In the genomic region with DNA sequence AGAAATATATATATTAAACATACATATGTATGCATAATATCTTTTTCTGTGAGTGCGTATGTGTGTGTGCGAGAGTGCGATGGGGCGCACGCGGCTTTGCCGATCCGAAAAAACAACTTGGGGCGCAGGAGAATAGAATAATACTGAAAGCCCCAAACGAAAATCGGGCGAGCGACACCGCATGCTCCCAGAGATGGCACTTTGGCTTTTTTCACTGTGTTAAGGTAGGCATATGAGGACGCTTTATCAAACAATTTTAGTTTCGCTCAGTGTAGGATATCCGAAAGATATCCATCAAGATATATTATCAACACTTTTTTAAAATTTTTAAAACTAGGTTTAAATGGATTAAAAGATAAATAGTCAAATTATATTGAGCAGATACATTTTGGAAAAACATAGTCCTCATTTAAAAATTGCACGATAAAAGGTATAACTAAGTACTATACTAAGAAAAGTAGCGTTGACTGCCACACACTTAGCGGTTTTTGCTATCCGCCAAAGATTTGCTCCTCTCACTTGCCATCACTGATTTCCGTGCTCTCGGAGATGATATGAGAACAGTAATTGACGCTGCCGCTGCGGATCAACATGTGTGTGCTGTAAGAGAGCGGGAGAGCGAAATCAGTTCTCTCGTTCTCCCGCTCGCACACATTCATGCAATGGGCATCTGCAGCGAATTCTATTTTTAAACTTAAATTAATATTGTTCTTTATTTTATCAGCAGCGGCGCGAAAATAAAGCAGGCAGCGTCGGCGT, we compare ENCODE assay signal across 1 fruit fly cellular context.
A peak's percentile ranks its signal among the peaks of the same experiment; 100 is the strongest.
TF ChIP-seq lines count a peak whose summit lies in the region.

No protein-coding gene starts in this region.

TF ChIP-seq in whole organism, embryonic, 481 proteins besides CTCF, POLR2A, EP300 and RAD21 (continued from another document and continues in another):
- TF ChIP-seq CG2889 (GFP tag; IDR thresholded peaks at IDR 0.05; lab: Robert Waterston, UW) (no peak), lov (optimal IDR thresholded peaks at IDR 0.05; lab: Kevin White, UChicago) (no peak), lov (GFP tag; IDR thresholded peaks at IDR 0.05; lab: Robert Waterston, UW) (no peak), gsb (GFP tag; IDR thresholded peaks at IDR 0.05; lab: Robert Waterston, UW) (no peak), CG13296 (GFP tag; optimal IDR thresholded peaks at IDR 0.05; lab: Kevin White, UChicago) (peak; percentile 45), Nf-YA (GFP tag; IDR thresholded peaks at IDR 0.05; lab: Robert Waterston, UW) (no peak), CG34224 (GFP tag; IDR thresholded peaks at IDR 0.05; lab: Robert Waterston, UW; ENCODE audit: partially characterized antibody) (no peak; the same call in 2 of the 3 replicates), lola (GFP tag; optimal IDR thresholded peaks at IDR 0.05; lab: Kevin White, UChicago) (peak in 1 of 3 experiments; percentile 74), Ptx1 (GFP tag; IDR thresholded peaks at IDR 0.05; lab: Robert Waterston, UW) (peak; percentile 61), CrebB (tag; optimal IDR thresholded peaks at IDR 0.05; lab: Kevin White, UChicago) (no peak), hb (GFP tag; IDR thresholded peaks at IDR 0.05; lab: Robert Waterston, UW; ENCODE audit: partially characterized antibody) (no peak), CG11456 (GFP tag; IDR thresholded peaks at IDR 0.05; lab: Robert Waterston, UW) (no peak), amos (GFP tag; IDR thresholded peaks at IDR 0.05; lab: Robert Waterston, UW; ENCODE audit: partially characterized antibody) (no peak; the same call in 1 of the 2 replicates), Atf6 (GFP tag; IDR thresholded peaks at IDR 0.05; lab: Robert Waterston, UW) (peak; percentile 69), Trl (optimal IDR thresholded peaks at IDR 0.05; lab: Kevin White, UChicago) (peak; percentile 86 to 94), Trl (GFP tag; optimal IDR thresholded peaks at IDR 0.05; lab: Kevin White, UChicago) (peak; percentile 37), ase (GFP tag; IDR thresholded peaks at IDR 0.05; lab: Robert Waterston, UW) (no peak), tx (GFP tag; optimal IDR thresholded peaks at IDR 0.05; lab: Kevin White, UChicago) (peak; percentile 19), crp (GFP tag; optimal IDR thresholded peaks at IDR 0.05; lab: Kevin White, UChicago) (peak in 1 of 2 experiments; percentile 17), fu2 (GFP tag; optimal IDR thresholded peaks at IDR 0.05; lab: Kevin White, UChicago) (peak; percentile 58), CG1602 (GFP tag; optimal IDR thresholded peaks at IDR 0.05; lab: Kevin White, UChicago) (peak; percentile 46), TFAM (GFP tag; optimal IDR thresholded peaks at IDR 0.05; lab: Kevin White, UChicago) (no peak), CG11085 (GFP tag; IDR thresholded peaks at IDR 0.05; lab: Robert Waterston, UW) (no peak), gfzf (GFP tag; optimal IDR thresholded peaks at IDR 0.05; lab: Kevin White, UChicago) (no peak), Hr3 (GFP tag; optimal IDR thresholded peaks at IDR 0.05; lab: Kevin White, UChicago) (peak; percentile 50), nmo (GFP tag; optimal IDR thresholded peaks at IDR 0.05; lab: Kevin White, UChicago) (peak; percentile 82), row (GFP tag; IDR thresholded peaks at IDR 0.05; lab: Robert Waterston, UW) (peak; percentile 95), sens-2 (GFP tag; IDR thresholded peaks at IDR 0.05; lab: Robert Waterston, UW) (no peak), CG11247 (GFP tag; IDR thresholded peaks at IDR 0.05; lab: Robert Waterston, UW) (peak; percentile 24; the same call in 1 of the 2 replicates), crc (GFP tag; optimal IDR thresholded peaks at IDR 0.05; lab: Kevin White, UChicago) (no peak), CG6765 (GFP tag; optimal IDR thresholded peaks at IDR 0.05; lab: Kevin White, UChicago) (peak; percentile 17), CG7786 (GFP tag; optimal IDR thresholded peaks at IDR 0.05; lab: Kevin White, UChicago) (peak; percentile 62), p53 (GFP tag; optimal IDR thresholded peaks at IDR 0.05; lab: Kevin White, UChicago) (peak; percentile 42), onecut (GFP tag; IDR thresholded peaks at IDR 0.05; lab: Robert Waterston, UW) (no peak), yki (optimal IDR thresholded peaks at IDR 0.05; lab: Kevin White, UChicago) (peak; percentile 21), hbn (GFP tag; IDR thresholded peaks at IDR 0.05; lab: Robert Waterston, UW; ENCODE audit: partially characterized antibody) (no peak), lmd (GFP tag; IDR thresholded peaks at IDR 0.05; lab: Robert Waterston, UW) (peak; percentile 69), Ada2b (GFP tag; IDR thresholded peaks at IDR 0.05; lab: Robert Waterston, UW) (no peak), CG8359 (GFP tag; optimal IDR thresholded peaks at IDR 0.05; lab: Kevin White, UChicago; ENCODE audit: borderline replicate concordance) (no peak), hkb (optimal IDR thresholded peaks at IDR 0.05; lab: Kevin White, UChicago) (no peak), hkb (GFP tag; IDR thresholded peaks at IDR 0.05; lab: Robert Waterston, UW) (0 out of 2 replicates have a peak, but pooled peaks have one; percentile 23), CG1647 (GFP tag; optimal IDR thresholded peaks at IDR 0.05; lab: Kevin White, UChicago) (peak; percentile 24), Ets97D (GFP tag; optimal IDR thresholded peaks at IDR 0.05; lab: Kevin White, UChicago) (peak; percentile 6), Sin3A (optimal IDR thresholded peaks at IDR 0.05; lab: Kevin White, UChicago) (no peak), bigmax (GFP tag; optimal IDR thresholded peaks at IDR 0.05; lab: Kevin White, UChicago) (no peak), chinmo (GFP tag; IDR thresholded peaks at IDR 0.05; lab: Robert Waterston, UW; ENCODE audit: partially characterized antibody) (peak; percentile 80; the same call in 1 of the 4 replicates), knrl (GFP tag; IDR thresholded peaks at IDR 0.05; lab: Robert Waterston, UW; ENCODE audit: partially characterized antibody) (no peak), CG11695 (GFP tag; IDR thresholded peaks at IDR 0.05; lab: Robert Waterston, UW) (peak; percentile 41; the same call in 1 of the 3 replicates), eyg (GFP tag; optimal IDR thresholded peaks at IDR 0.05; lab: Kevin White, UChicago) (no peak), HLH54F (GFP tag; optimal IDR thresholded peaks at IDR 0.05; lab: Kevin White, UChicago) (peak; percentile 57), YL-1 (GFP tag; optimal IDR thresholded peaks at IDR 0.05; lab: Kevin White, UChicago) (no peak), CG15073 (GFP tag; optimal IDR thresholded peaks at IDR 0.05; lab: Kevin White, UChicago) (no peak), lilli (GFP tag; optimal IDR thresholded peaks at IDR 0.05; lab: Kevin White, UChicago) (peak; percentile 77), cas (GFP tag; IDR thresholded peaks at IDR 0.05; lab: Robert Waterston, UW) (no peak), CG18476 (GFP tag; optimal IDR thresholded peaks at IDR 0.05; lab: Kevin White, UChicago) (peak; percentile 52), CG2199 (GFP tag; IDR thresholded peaks at IDR 0.05; lab: Robert Waterston, UW) (peak; percentile 56), Max (GFP tag; optimal IDR thresholded peaks at IDR 0.05; lab: Kevin White, UChicago) (peak; percentile 68), CG6272 (GFP tag; IDR thresholded peaks at IDR 0.05; lab: Robert Waterston, UW) (no peak), CG8290 (GFP tag; optimal IDR thresholded peaks at IDR 0.05; lab: Kevin White, UChicago) (peak; percentile 74), CG8290 (tag; optimal IDR thresholded peaks at IDR 0.05; lab: Kevin White, UChicago) (peak; percentile 29 to 31), dysf (GFP tag; IDR thresholded peaks at IDR 0.05; lab: Robert Waterston, UW) (peak; percentile 46; the same call in 2 of the 3 replicates), Dad (GFP tag; optimal IDR thresholded peaks at IDR 0.05; lab: Kevin White, UChicago) (peak; percentile 26), fd3F (GFP tag; optimal IDR thresholded peaks at IDR 0.05; lab: Kevin White, UChicago) (peak; percentile 49), CG15269 (tag; optimal IDR thresholded peaks at IDR 0.05; lab: Kevin White, UChicago) (peak; percentile 37), CG12104 (GFP tag; optimal IDR thresholded peaks at IDR 0.05; lab: Kevin White, UChicago) (peak; percentile 48), fd102C (GFP tag; optimal IDR thresholded peaks at IDR 0.05; lab: Kevin White, UChicago) (no peak), tio (GFP tag; optimal IDR thresholded peaks at IDR 0.05; lab: Kevin White, UChicago) (peak; percentile 66), Spps (tag; optimal IDR thresholded peaks at IDR 0.05; lab: Kevin White, UChicago) (peak; percentile 45), tin (GFP tag; optimal IDR thresholded peaks at IDR 0.05; lab: Kevin White, UChicago) (peak; percentile 69), CG4707 (GFP tag; optimal IDR thresholded peaks at IDR 0.05; lab: Kevin White, UChicago) (no peak), CG3065 (GFP tag; optimal IDR thresholded peaks at IDR 0.05; lab: Kevin White, UChicago) (no peak), ap (GFP tag; IDR thresholded peaks at IDR 0.05; lab: Robert Waterston, UW) (no peak), CG3847 (GFP tag; IDR thresholded peaks at IDR 0.05; lab: Robert Waterston, UW) (peak; percentile 47), Dip3 (GFP tag; optimal IDR thresholded peaks at IDR 0.05; lab: Kevin White, UChicago) (peak; percentile 60), CG10565 (GFP tag; optimal IDR thresholded peaks at IDR 0.05; lab: Kevin White, UChicago) (no peak), CG8089 (GFP tag; optimal IDR thresholded peaks at IDR 0.05; lab: Kevin White, UChicago) (no peak), CG3407 (GFP tag; optimal IDR thresholded peaks at IDR 0.05; lab: Kevin White, UChicago) (peak; percentile 38), Bteb2 (GFP tag; optimal IDR thresholded peaks at IDR 0.05; lab: Kevin White, UChicago) (peak; percentile 28), twi (tag; optimal IDR thresholded peaks at IDR 0.05; lab: Kevin White, UChicago) (peak; percentile 81), CG32772 (GFP tag; IDR thresholded peaks at IDR 0.05; lab: Robert Waterston, UW) (no peak), dpn (GFP tag; optimal IDR thresholded peaks at IDR 0.05; lab: Kevin White, UChicago) (peak; percentile 59 to 65), fd64A (GFP tag; optimal IDR thresholded peaks at IDR 0.05; lab: Kevin White, UChicago) (peak; percentile 55), CG9797 (GFP tag; optimal IDR thresholded peaks at IDR 0.05; lab: Kevin White, UChicago) (no peak), maf-S (GFP tag; optimal IDR thresholded peaks at IDR 0.05; lab: Kevin White, UChicago) (peak; percentile 44), CG12942 (GFP tag; optimal IDR thresholded peaks at IDR 0.05; lab: Kevin White, UChicago) (peak; percentile 51), Tbp (GFP tag; optimal IDR thresholded peaks at IDR 0.05; lab: Kevin White, UChicago) (peak; percentile 78), zf30C (GFP tag; optimal IDR thresholded peaks at IDR 0.05; lab: Kevin White, UChicago) (peak; percentile 75), NC2β (GFP tag; optimal IDR thresholded peaks at IDR 0.05; lab: Kevin White, UChicago) (peak; percentile 15), CG32532 (GFP tag; IDR thresholded peaks at IDR 0.05; lab: Robert Waterston, UW) (peak; percentile 37; the same call in 1 of the 2 replicates), fru (optimal IDR thresholded peaks at IDR 0.05; lab: Kevin White, UChicago) (no peak), hth (optimal IDR thresholded peaks at IDR 0.05; lab: Kevin White, UChicago) (no peak), sr (GFP tag; IDR thresholded peaks at IDR 0.05; lab: Robert Waterston, UW) (no peak), CG7928 (GFP tag; optimal IDR thresholded peaks at IDR 0.05; lab: Kevin White, UChicago) (peak; percentile 30), CG14050 (GFP tag; IDR thresholded peaks at IDR 0.05; lab: Robert Waterston, UW) (no peak), kay (GFP tag; optimal IDR thresholded peaks at IDR 0.05; lab: Kevin White, UChicago) (peak; percentile 44), pan (optimal IDR thresholded peaks at IDR 0.05; lab: Kevin White, UChicago) (no peak), pan (GFP tag; optimal IDR thresholded peaks at IDR 0.05 in 1 of 2, IDR thresholded peaks at IDR 0.05 in 1 of 2) (no peak), GATAe (GFP tag; conservative IDR thresholded peaks at IDR 0.05; lab: Robert Waterston, UW) (no peak; the same call in 1 of the 2 replicates), CG17912 (GFP tag; optimal IDR thresholded peaks at IDR 0.05; lab: Kevin White, UChicago) (no peak), Adf1 (GFP tag; IDR thresholded peaks at IDR 0.05; lab: Robert Waterston, UW) (no peak), CG16815 (GFP tag; optimal IDR thresholded peaks at IDR 0.05; lab: Kevin White, UChicago) (peak; percentile 71), CG2202 (tag; optimal IDR thresholded peaks at IDR 0.05; lab: Kevin White, UChicago) (no peak), chif (GFP tag; optimal IDR thresholded peaks at IDR 0.05; lab: Kevin White, UChicago) (peak; percentile 52 to 68), lab (GFP tag; optimal IDR thresholded peaks at IDR 0.05; lab: Kevin White, UChicago) (peak; percentile 58), Usf (GFP tag; optimal IDR thresholded peaks at IDR 0.05; lab: Kevin White, UChicago) (peak; percentile 73), CG3163 (GFP tag; optimal IDR thresholded peaks at IDR 0.05; lab: Kevin White, UChicago) (peak; percentile 16), CG8944 (GFP tag; optimal IDR thresholded peaks at IDR 0.05; lab: Kevin White, UChicago) (peak; percentile 67), exex (tag; optimal IDR thresholded peaks at IDR 0.05; lab: Kevin White, UChicago) (no peak), HLH3B (GFP tag; IDR thresholded peaks at IDR 0.05; lab: Robert Waterston, UW) (0 out of 2 replicates have a peak, but pooled peaks have one; percentile 16), mld (GFP tag; IDR thresholded peaks at IDR 0.05; lab: Robert Waterston, UW; ENCODE audit: partially characterized antibody) (no peak), CG1603 (tag; optimal IDR thresholded peaks at IDR 0.05; lab: Kevin White, UChicago) (peak; percentile 15), Hr51 (GFP tag; optimal IDR thresholded peaks at IDR 0.05; lab: Kevin White, UChicago) (peak; percentile 14 to 69), sc (optimal IDR thresholded peaks at IDR 0.05; lab: Kevin White, UChicago) (no peak), sc (GFP tag; optimal IDR thresholded peaks at IDR 0.05; lab: Kevin White, UChicago) (no peak), slp2 (GFP tag; optimal IDR thresholded peaks at IDR 0.05; lab: Kevin White, UChicago) (peak; percentile 38), ind (GFP tag; optimal IDR thresholded peaks at IDR 0.05; lab: Kevin White, UChicago) (peak; percentile 70), run (tag; optimal IDR thresholded peaks at IDR 0.05; lab: Kevin White, UChicago) (no peak), tap (tag; optimal IDR thresholded peaks at IDR 0.05; lab: Kevin White, UChicago) (no peak), ken (GFP tag; IDR thresholded peaks at IDR 0.05; lab: Robert Waterston, UW) (no peak; the same call in 1 of the 3 replicates), Dref (GFP tag; IDR thresholded peaks at IDR 0.05; lab: Robert Waterston, UW) (no peak), sima (GFP tag; optimal IDR thresholded peaks at IDR 0.05; lab: Kevin White, UChicago) (no peak), MESR4 (GFP tag; optimal IDR thresholded peaks at IDR 0.05; lab: Kevin White, UChicago) (no peak)
